Fruit fly (Drosophila melanogaster) whole organism, prepupa: ENCODE data around the gene Rfx.

Experiments
- CG8319 ChIP-seq: fragments of 200-800 bp; sonication (Bioruptor generic); optimal IDR thresholded peaks from 3 replicates; lab custom pipeline; 2016; ENCODE audit warnings: missing biosample characterization, missing genetic modification characterization
- Hr38 ChIP-seq: sonication (Bioruptor generic); optimal IDR thresholded peaks from 2 replicates; lab custom pipeline; 2016; ENCODE audit warnings: missing biosample characterization, missing genetic modification characterization
- Sox102F ChIP-seq: fragments of 200-800 bp; sonication (Bioruptor generic); optimal IDR thresholded peaks from 2 replicates; lab custom pipeline; 2016; ENCODE audit warnings: missing biosample characterization, mild to moderate bottlenecking, missing genetic modification characterization

- TF ChIP-seq CG8319 (GFP tag; lab: Kevin White, UChicago) (peak; percentile 81), Hr38 (peak; percentile 51), Sox102F (GFP tag; lab: Kevin White, UChicago) (peak; percentile 93)
Measured at dm6 chr3R:10356563-10357363, 21.1 kb downstream of the Rfx start.
